Fruit fly (Drosophila melanogaster): ENCODE results near the gene AstC.

- TF ChIP-seq CG33017 (tag; optimal IDR thresholded peaks at IDR 0.05) (no peak), CG14711 (tag; optimal IDR thresholded peaks at IDR 0.05) (no peak), pad (GFP tag; optimal IDR thresholded peaks at IDR 0.05) (no peak), kay (GFP tag; ENCODE audit: borderline replicate concordance) (no peak), toe (GFP tag; optimal IDR thresholded peaks at IDR 0.05) (no peak), CG12768 (GFP tag; optimal IDR thresholded peaks at IDR 0.05) (no peak), CG7045 (GFP tag; optimal IDR thresholded peaks at IDR 0.05) (no peak), Hr96 (GFP tag; optimal IDR thresholded peaks at IDR 0.05) (no peak), CG7101 (tag; optimal IDR thresholded peaks at IDR 0.05) (no peak), ovo (GFP tag; optimal IDR thresholded peaks at IDR 0.05) (no peak), CG5204 (GFP tag; optimal IDR thresholded peaks at IDR 0.05) (no peak), cic (GFP tag; optimal IDR thresholded peaks at IDR 0.05) (no peak), bab1 (GFP tag; optimal IDR thresholded peaks at IDR 0.05) (no peak), Crg-1 (GFP tag; optimal IDR thresholded peaks at IDR 0.05) (no peak)
Observed at dm6 chr2L:11082025-11082424, 826 bp upstream of the AstC start.

Data from whole organism, adult.